Worm (Caenorhabditis elegans) whole organism, young adult: Measurements from ENCODE around the gene T28F3.11.
"Not testable (repeated sequence)": the region's sequence is repeated elsewhere in the genome, so short reads cannot be mapped to it uniquely, and the experiment has no call there.

Experiments used
- die-1 ChIP-seq: sonication (generic microtip); optimal IDR thresholded peaks from 2 replicates; lab custom pipeline; 2016; ENCODE audit warnings: missing genotype, mild to moderate bottlenecking, missing genetic modification characterization, missing compliant biosample characterization
- dpff-1 ChIP-seq: sonication (generic microtip); optimal IDR thresholded peaks from 2 replicates; lab custom pipeline; 2017; ENCODE audit warnings: mild to moderate bottlenecking, missing genetic modification characterization, missing compliant biosample characterization
- madf-6 ChIP-seq: fragments of 200-800 bp; sonication (Bioruptor generic); IDR thresholded peaks from 2 replicates; pipeline ENCODE4 v1.3.6; 2022; ENCODE audit warnings: missing genetic modification reagents, missing genetic modification characterization, missing compliant biosample characterization

DNA sequence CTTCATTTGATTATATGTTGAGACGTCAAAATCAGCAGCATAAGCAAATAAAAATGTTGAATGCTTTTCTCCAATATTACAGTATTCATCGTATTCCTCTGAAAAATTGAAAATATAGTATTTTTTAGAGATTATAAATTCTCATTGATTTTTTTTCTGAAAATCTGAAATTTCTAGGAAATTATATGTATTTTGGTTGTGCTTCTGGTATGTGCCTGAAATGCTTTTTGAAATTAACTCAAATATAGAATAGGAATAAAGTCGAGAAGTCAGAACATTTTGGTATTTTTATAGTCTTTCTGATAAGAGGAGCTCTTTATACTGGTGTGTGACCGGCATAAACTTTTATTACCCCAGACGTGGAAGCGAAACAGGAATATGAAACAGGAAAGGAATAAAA is 15.7 kb upstream of the T28F3.11 start, which contains the start of gene T28F3.8:
- not testable (repeated sequence) for TF ChIP-seq die-1; dpff-1; madf-6 (GFP tag; lab: Robert Waterston, UW)
